Worm (Caenorhabditis elegans) whole organism, L2 larva: Measurements from ENCODE around the gene F02H6.2.

ENCODE experiments used
- R02D3.7 ChIP-seq: fragments of 150-350 bp; optimal IDR thresholded peaks from 2 replicates; lab custom pipeline; 2014; ENCODE audit warnings: missing biosample characterization, missing genetic modification characterization
- Y55F3AM.14 ChIP-seq: fragments of 200-800 bp; sonication (Bioruptor generic); optimal IDR thresholded peaks from 2 replicates; lab custom pipeline; 2018; ENCODE audit warnings: mild to moderate bottlenecking, missing genetic modification characterization, missing compliant biosample characterization
- ZK546.5 ChIP-seq: sonication (generic microtip); optimal IDR thresholded peaks from 2 replicates; lab custom pipeline; 2017; ENCODE audit warnings: missing biosample characterization, missing genetic modification characterization
- alr-1 ChIP-seq: fragments of 150-350 bp; optimal IDR thresholded peaks from 2 replicates; lab custom pipeline; 2014; ENCODE audit warnings: missing biosample characterization, missing genetic modification characterization
- aly-2 ChIP-seq: fragments of 150-350 bp; optimal IDR thresholded peaks from 2 replicates; lab custom pipeline; 2014; ENCODE audit warnings: missing biosample characterization, missing genetic modification characterization
- ama-1 ChIP-seq: fragments of 150-350 bp; optimal IDR thresholded peaks from 2 replicates; lab custom pipeline; 2018; ENCODE audit warnings: inconsistent platforms
- blmp-1 ChIP-seq: sonication (generic microtip); optimal IDR thresholded peaks from 2 replicates; lab custom pipeline; 2017; ENCODE audit warnings: missing genetic modification characterization, mild to moderate bottlenecking, missing compliant biosample characterization, antibody characterized with exemption, moderate library complexity; ENCODE audit not compliant: insufficient read depth
- ceh-16 ChIP-seq: fragments of 150-350 bp; optimal IDR thresholded peaks from 2 replicates; lab custom pipeline; 2014; ENCODE audit warnings: missing biosample characterization, missing genetic modification characterization
- ceh-82 ChIP-seq: fragments of 150-350 bp; optimal IDR thresholded peaks from 2 replicates; lab custom pipeline; 2014; ENCODE audit warnings: missing biosample characterization, missing genetic modification characterization
- crh-2 ChIP-seq: sonication (generic microtip); optimal IDR thresholded peaks from 2 replicates; lab custom pipeline; 2017; ENCODE audit warnings: missing biosample characterization, missing genetic modification characterization
- elt-1 ChIP-seq: fragments of 150-350 bp; optimal IDR thresholded peaks from 2 replicates; lab custom pipeline; 2014; ENCODE audit warnings: missing biosample characterization, missing genetic modification characterization
- fos-1 ChIP-seq: fragments of 150-350 bp; optimal IDR thresholded peaks from 2 replicates; lab custom pipeline; 2014; ENCODE audit warnings: missing biosample characterization, missing genetic modification characterization
- gmeb-1 ChIP-seq: fragments of 150-350 bp; optimal IDR thresholded peaks from 2 replicates; lab custom pipeline; 2014; ENCODE audit warnings: missing biosample characterization, missing genetic modification characterization
- lin-11 ChIP-seq: fragments of 150-350 bp; sonication (generic microtip); optimal IDR thresholded peaks from 2 replicates; lab custom pipeline; 2014; ENCODE audit warnings: missing biosample characterization, missing genetic modification characterization, inconsistent platforms, mixed read lengths
- lin-13 ChIP-seq: fragments of 150-350 bp; optimal IDR thresholded peaks from 2 replicates; lab custom pipeline; 2014; ENCODE audit warnings: missing biosample characterization, missing genetic modification reagents, missing genetic modification characterization
- lin-39 ChIP-seq: fragments of 150-350 bp; optimal IDR thresholded peaks from 2 replicates; lab custom pipeline; 2014; ENCODE audit warnings: missing biosample characterization, missing genetic modification reagents, missing genetic modification characterization
- lsy-2 ChIP-seq, 2 experiments: fragments of 150-350 bp in 1 of 2; sonication (generic microtip) in 1 of 2; optimal IDR thresholded peaks; 2 replicates each; lab custom pipeline; 2014 to 2017; ENCODE audit warnings: missing biosample characterization in 2 of 2, missing genetic modification characterization in 2 of 2
- mbf-1 ChIP-seq: sonication (generic microtip); optimal IDR thresholded peaks from 2 replicates; lab custom pipeline; 2017; ENCODE audit warnings: missing biosample characterization, missing genetic modification characterization
- mdl-1 ChIP-seq, 2 experiments: fragments of 150-350 bp in 1 of 2; sonication (generic microtip) in 1 of 2; optimal IDR thresholded peaks; 2 replicates each; lab custom pipeline; 2017; ENCODE audit warnings: missing biosample characterization in 2 of 2, missing genetic modification characterization in 2 of 2
- nhr-10 ChIP-seq: sonication (generic microtip); optimal IDR thresholded peaks from 2 replicates; lab custom pipeline; 2017; ENCODE audit warnings: missing biosample characterization, missing genetic modification characterization
- nhr-11 ChIP-seq: fragments of 150-350 bp; optimal IDR thresholded peaks from 2 replicates; lab custom pipeline; 2014; ENCODE audit warnings: missing biosample characterization, missing genetic modification characterization
- nhr-12 ChIP-seq: fragments of 150-350 bp; optimal IDR thresholded peaks from 2 replicates; lab custom pipeline; 2014; ENCODE audit warnings: missing biosample characterization, missing genetic modification characterization
- nhr-129 ChIP-seq: fragments of 150-350 bp; optimal IDR thresholded peaks from 2 replicates; lab custom pipeline; 2014; ENCODE audit warnings: missing biosample characterization, missing genetic modification characterization
- nhr-21 ChIP-seq: fragments of 150-350 bp; optimal IDR thresholded peaks from 2 replicates; lab custom pipeline; 2014; ENCODE audit warnings: missing biosample characterization, missing genetic modification characterization
- nhr-25 ChIP-seq: fragments of 150-350 bp; sonication (generic microtip); optimal IDR thresholded peaks from 3 replicates; lab custom pipeline; 2014; ENCODE audit warnings: missing biosample characterization, missing genetic modification characterization
- nhr-77 ChIP-seq: fragments of 150-350 bp; optimal IDR thresholded peaks from 2 replicates; lab custom pipeline; 2014; ENCODE audit warnings: missing biosample characterization, missing genetic modification characterization
- peb-1 ChIP-seq: fragments of 150-350 bp; optimal IDR thresholded peaks from 2 replicates; lab custom pipeline; 2014; ENCODE audit warnings: missing biosample characterization, missing genetic modification characterization
- sem-4 ChIP-seq: fragments of 150-350 bp; optimal IDR thresholded peaks from 2 replicates; lab custom pipeline; 2014; ENCODE audit warnings: missing biosample characterization, missing genetic modification reagents, missing genetic modification characterization
- skn-1 ChIP-seq: sonication (generic microtip); optimal IDR thresholded peaks from 2 replicates; lab custom pipeline; 2017; ENCODE audit warnings: missing biosample characterization, missing genetic modification characterization
- sma-3 ChIP-seq: sonication (generic microtip); optimal IDR thresholded peaks from 2 replicates; lab custom pipeline; 2016; ENCODE audit warnings: missing genetic modification reagents, missing genetic modification characterization, missing compliant biosample characterization
- sma-9 ChIP-seq, 2 experiments: fragments of 150-350 bp in 1 of 2; sonication (generic microtip) in 1 of 2; optimal IDR thresholded peaks; 2 replicates each; lab custom pipeline; 2014 to 2016; ENCODE audit warnings: missing genetic modification characterization in 2 of 2, mild to moderate bottlenecking in 1 of 2, missing biosample characterization in 1 of 2, missing compliant biosample characterization in 1 of 2, missing genetic modification reagents in 1 of 2, moderate library complexity in 1 of 2
- unc-39 ChIP-seq: fragments of 150-350 bp; optimal IDR thresholded peaks from 2 replicates; lab custom pipeline; 2014; ENCODE audit warnings: missing biosample characterization, missing genetic modification characterization
- unc-62 ChIP-seq: fragments of 150-350 bp; optimal IDR thresholded peaks from 2 replicates; lab custom pipeline; 2014; ENCODE audit warnings: missing biosample characterization, missing genetic modification reagents, missing genetic modification characterization
- ztf-11 ChIP-seq: sonication (generic microtip); optimal IDR thresholded peaks from 2 replicates; lab custom pipeline; 2017; ENCODE audit warnings: missing biosample characterization, missing genetic modification characterization
- ztf-4 ChIP-seq: fragments of 150-350 bp; optimal IDR thresholded peaks from 2 replicates; lab custom pipeline; 2014; ENCODE audit warnings: missing biosample characterization, missing genetic modification characterization

Gene F02H6.2

ce11 chrIV:14191919-14192318, 4.4 kb upstream of the F02H6.2 start, which contains the start of gene K01G12.22:
K01G12.22 (plus strand) TSS chrIV:14192219.
- TF ChIP-seq ama-1 (lab: Kevin White, UChicago) = no peak
- no peak for TF ChIP-seq nhr-129 (tag; lab: Kevin White, UChicago)
- no peak for TF ChIP-seq gmeb-1
- no peak for TF ChIP-seq peb-1
- TF ChIP-seq sma-9 (GFP tag; optimal IDR thresholded peaks at IDR 0.05; lab: Kevin White, UChicago) = no peak
- no peak for TF ChIP-seq sma-9 (tag; optimal IDR thresholded peaks at IDR 0.05; lab: Kevin White, UChicago)
- TF ChIP-seq nhr-77 (tag; lab: Kevin White, UChicago) = no peak
- TF ChIP-seq nhr-21 (tag; lab: Kevin White, UChicago) = no peak
- TF ChIP-seq nhr-12 (tag; lab: Kevin White, UChicago) = no peak
- TF ChIP-seq elt-1 (tag; lab: Kevin White, UChicago) = no peak
- no peak for TF ChIP-seq ZK546.5 (tag; lab: Kevin White, UChicago)
- no peak for TF ChIP-seq lin-11 (tag; lab: Kevin White, UChicago)
- TF ChIP-seq lin-13 (GFP tag; lab: Kevin White, UChicago) = no peak

ce11 chrIV:14193196-14193595, 3.1 kb upstream of the F02H6.2 start, which contains the start of gene K01G12.3:
K01G12.3 (plus strand) TSS chrIV:14193496.
- TF ChIP-seq R02D3.7 (tag; lab: Kevin White, UChicago) = no peak
- TF ChIP-seq mdl-1 (tag; optimal IDR thresholded peaks at IDR 0.05; lab: Kevin White, UChicago) = no peak
- TF ChIP-seq nhr-11 = no peak
- TF ChIP-seq crh-2 (tag; lab: Kevin White, UChicago) = no peak
- TF ChIP-seq nhr-25 (tag; lab: Kevin White, UChicago) = no peak
- TF ChIP-seq ztf-4 (tag; lab: Kevin White, UChicago) = no peak
- no peak for TF ChIP-seq aly-2 (tag; lab: Kevin White, UChicago)
- no peak for TF ChIP-seq elt-1 (tag; lab: Kevin White, UChicago)
- no peak for TF ChIP-seq mbf-1 (tag; lab: Kevin White, UChicago)
- no peak for TF ChIP-seq sma-3 (GFP tag; lab: Kevin White, UChicago)
- TF ChIP-seq lin-39 (tag; lab: Kevin White, UChicago) = no peak
- no peak for TF ChIP-seq ceh-82
- no peak for TF ChIP-seq lsy-2 (tag; optimal IDR thresholded peaks at IDR 0.05; lab: Kevin White, UChicago)
- no peak for TF ChIP-seq nhr-10 (tag; lab: Kevin White, UChicago)
- no peak for TF ChIP-seq ama-1 (lab: Kevin White, UChicago)
- no peak for TF ChIP-seq sem-4
- TF ChIP-seq unc-62 = no peak
- no peak for TF ChIP-seq lin-13 (GFP tag; lab: Kevin White, UChicago)

- TF ChIP-seq Y55F3AM.14 (GFP tag; lab: Kevin White, UChicago) = no peak
- no peak for TF ChIP-seq R02D3.7 (tag; lab: Kevin White, UChicago)
- TF ChIP-seq mdl-1 (tag; optimal IDR thresholded peaks at IDR 0.05; lab: Kevin White, UChicago) = no peak
- no peak for TF ChIP-seq unc-39
Observed at ce11 chrIV:14194317-14194716, 2.0 kb upstream of the F02H6.2 start.

ce11 chrIV:14203162-14203561, 6.9 kb downstream of the F02H6.2 start, which contains the start of gene F02H6.3:
F02H6.3 (plus strand) TSS chrIV:14203427.
- TF ChIP-seq ceh-16 (tag; lab: Kevin White, UChicago) (no peak), sma-9 (GFP tag; optimal IDR thresholded peaks at IDR 0.05; lab: Kevin White, UChicago) (no peak), sma-9 (tag; optimal IDR thresholded peaks at IDR 0.05; lab: Kevin White, UChicago) (no peak), lin-39 (tag; lab: Kevin White, UChicago) (no peak), nhr-77 (tag; lab: Kevin White, UChicago) (no peak), ZK546.5 (tag; lab: Kevin White, UChicago) (no peak), lin-13 (GFP tag; lab: Kevin White, UChicago) (no peak), aly-2 (tag; lab: Kevin White, UChicago) (no peak), sem-4 (no peak), ceh-82 (no peak), nhr-12 (tag; lab: Kevin White, UChicago) (no peak), nhr-25 (tag; lab: Kevin White, UChicago) (no peak), fos-1 (no peak), alr-1 (tag; lab: Kevin White, UChicago) (no peak), unc-62 (no peak)

- TF ChIP-seq ceh-82 (no peak), fos-1 (no peak), sma-3 (GFP tag; lab: Kevin White, UChicago) (no peak), mdl-1 (tag; optimal IDR thresholded peaks at IDR 0.05; lab: Kevin White, UChicago) (no peak), nhr-10 (tag; lab: Kevin White, UChicago) (no peak), ama-1 (lab: Kevin White, UChicago) (no peak), gmeb-1 (no peak), ztf-11 (tag; lab: Kevin White, UChicago) (no peak), skn-1 (tag; lab: Kevin White, UChicago) (no peak), blmp-1 (tag; lab: Kevin White, UChicago) (no peak)
Observed at ce11 chrIV:14215777-14216176, 19.5 kb downstream of the F02H6.2 start.
